Worm (Caenorhabditis elegans): ENCODE measurements around the gene Y39B6A.29.

- no peak for TF ChIP-seq klf-2 (GFP tag; conservative IDR thresholded peaks at IDR 0.05)
- TF ChIP-seq med-1 (GFP tag; optimal IDR thresholded peaks at IDR 0.05; ENCODE audit: insufficient read depth), result no peak
- no peak for TF ChIP-seq flt-1 (GFP tag; IDR thresholded peaks at IDR 0.05)
- no peak for TF ChIP-seq T22C8.4 (GFP tag; IDR thresholded peaks at IDR 0.05)
- no peak for TF ChIP-seq ref-1 (GFP tag; conservative IDR thresholded peaks at IDR 0.05)
- TF ChIP-seq tab-1 (GFP tag; IDR thresholded peaks at IDR 0.05), result no peak
These were observed 35.3 kb upstream of the Y39B6A.29 start, which contains the start of gene twk-46 for ce11 chrV:19059873-19060272.

Data from whole organism, midembryonic.